Worm (Caenorhabditis elegans): ENCODE results near the gene nhr-9.

ce11 chrIII:7140228-7140710 is 45.0 kb downstream of the nhr-9 start:
- TF ChIP-seq F55B11.4 (tag; optimal IDR thresholded peaks at IDR 0.05; ENCODE audit: borderline replicate concordance, insufficient read depth): no peak
- TF ChIP-seq dox-1 (GFP tag; IDR thresholded peaks at IDR 0.05): peak; percentile 80
- TF ChIP-seq nfya-1 (tag; optimal IDR thresholded peaks at IDR 0.05; ENCODE audit: borderline replicate concordance, insufficient read depth): no peak
- 0 out of 2 replicates have a peak, but pooled peaks have one; percentile 52 for TF ChIP-seq egl-44 (GFP tag; IDR thresholded peaks at IDR 0.05)
- no peak for TF ChIP-seq egl-18 (GFP tag; IDR thresholded peaks at IDR 0.05)
- TF ChIP-seq madf-3 (GFP tag; IDR thresholded peaks at IDR 0.05): peak; percentile 50; the same call in 1 of the 2 replicates
- TF ChIP-seq ztf-18 (tag; optimal IDR thresholded peaks at IDR 0.05): peak; percentile 24
- no peak for TF ChIP-seq pha-4 (tag; optimal IDR thresholded peaks at IDR 0.05)
- no peak for TF ChIP-seq let-526 (GFP tag; IDR thresholded peaks at IDR 0.05)
- no peak for TF ChIP-seq atf-7 (tag; optimal IDR thresholded peaks at IDR 0.05)
- no peak for TF ChIP-seq ceh-79 (tag; optimal IDR thresholded peaks at IDR 0.05)
